Worm (Caenorhabditis elegans) whole organism, L2 larva: Measurements from ENCODE around the gene ldb-1.

Source experiments
- C34F6.9 ChIP-seq: fragments of 150-350 bp; optimal IDR thresholded peaks from 2 replicates; lab custom pipeline; 2014; ENCODE audit warnings: missing biosample characterization, missing genetic modification characterization
- F13H6.1 ChIP-seq: sonication (generic microtip); optimal IDR thresholded peaks from 2 replicates; lab custom pipeline; 2016; ENCODE audit warnings: missing genetic modification characterization, missing compliant biosample characterization
- R02D3.7 ChIP-seq: fragments of 150-350 bp; optimal IDR thresholded peaks from 2 replicates; lab custom pipeline; 2014; ENCODE audit warnings: missing biosample characterization, missing genetic modification characterization
- Y55F3AM.14 ChIP-seq: fragments of 200-800 bp; sonication (Bioruptor generic); optimal IDR thresholded peaks from 2 replicates; lab custom pipeline; 2018; ENCODE audit warnings: mild to moderate bottlenecking, missing genetic modification characterization, missing compliant biosample characterization
- ZK546.5 ChIP-seq: sonication (generic microtip); optimal IDR thresholded peaks from 2 replicates; lab custom pipeline; 2017; ENCODE audit warnings: missing biosample characterization, missing genetic modification characterization
- alr-1 ChIP-seq: fragments of 150-350 bp; optimal IDR thresholded peaks from 2 replicates; lab custom pipeline; 2014; ENCODE audit warnings: missing biosample characterization, missing genetic modification characterization
- aly-2 ChIP-seq: fragments of 150-350 bp; optimal IDR thresholded peaks from 2 replicates; lab custom pipeline; 2014; ENCODE audit warnings: missing biosample characterization, missing genetic modification characterization
- ama-1 ChIP-seq: fragments of 150-350 bp; optimal IDR thresholded peaks from 2 replicates; lab custom pipeline; 2018; ENCODE audit warnings: inconsistent platforms
- blmp-1 ChIP-seq: sonication (generic microtip); optimal IDR thresholded peaks from 2 replicates; lab custom pipeline; 2017; ENCODE audit warnings: missing genetic modification characterization, mild to moderate bottlenecking, missing compliant biosample characterization, antibody characterized with exemption, moderate library complexity; ENCODE audit not compliant: insufficient read depth
- ceh-16 ChIP-seq: fragments of 150-350 bp; optimal IDR thresholded peaks from 2 replicates; lab custom pipeline; 2014; ENCODE audit warnings: missing biosample characterization, missing genetic modification characterization
- ceh-82 ChIP-seq: fragments of 150-350 bp; optimal IDR thresholded peaks from 2 replicates; lab custom pipeline; 2014; ENCODE audit warnings: missing biosample characterization, missing genetic modification characterization
- crh-2 ChIP-seq: sonication (generic microtip); optimal IDR thresholded peaks from 2 replicates; lab custom pipeline; 2017; ENCODE audit warnings: missing biosample characterization, missing genetic modification characterization
- dmd-4 ChIP-seq: sonication (generic microtip); optimal IDR thresholded peaks from 2 replicates; lab custom pipeline; 2017; ENCODE audit warnings: missing biosample characterization, missing genetic modification characterization
- egl-27 ChIP-seq: sonication (generic microtip); optimal IDR thresholded peaks from 3 replicates; lab custom pipeline; 2017; ENCODE audit warnings: missing biosample characterization, missing genetic modification reagents, missing genetic modification characterization
- elt-1 ChIP-seq: fragments of 150-350 bp; optimal IDR thresholded peaks from 2 replicates; lab custom pipeline; 2014; ENCODE audit warnings: missing biosample characterization, missing genetic modification characterization
- elt-3 ChIP-seq: sonication (generic microtip); optimal IDR thresholded peaks from 2 replicates; lab custom pipeline; 2017; ENCODE audit warnings: missing biosample characterization, missing genetic modification characterization
- fos-1 ChIP-seq: fragments of 150-350 bp; optimal IDR thresholded peaks from 2 replicates; lab custom pipeline; 2014; ENCODE audit warnings: missing biosample characterization, missing genetic modification characterization
- gmeb-1 ChIP-seq: fragments of 150-350 bp; optimal IDR thresholded peaks from 2 replicates; lab custom pipeline; 2014; ENCODE audit warnings: missing biosample characterization, missing genetic modification characterization
- lin-11 ChIP-seq: fragments of 150-350 bp; sonication (generic microtip); optimal IDR thresholded peaks from 2 replicates; lab custom pipeline; 2014; ENCODE audit warnings: missing biosample characterization, missing genetic modification characterization, inconsistent platforms, mixed read lengths
- lin-13 ChIP-seq: fragments of 150-350 bp; optimal IDR thresholded peaks from 2 replicates; lab custom pipeline; 2014; ENCODE audit warnings: missing biosample characterization, missing genetic modification reagents, missing genetic modification characterization
- lin-39 ChIP-seq: fragments of 150-350 bp; optimal IDR thresholded peaks from 2 replicates; lab custom pipeline; 2014; ENCODE audit warnings: missing biosample characterization, missing genetic modification reagents, missing genetic modification characterization
- lsy-2 ChIP-seq, 2 experiments: fragments of 150-350 bp in 1 of 2; sonication (generic microtip) in 1 of 2; optimal IDR thresholded peaks; 2 replicates each; lab custom pipeline; 2014 to 2017; ENCODE audit warnings: missing biosample characterization in 2 of 2, missing genetic modification characterization in 2 of 2
- mab-5 ChIP-seq: fragments of 150-350 bp; optimal IDR thresholded peaks from 2 replicates; lab custom pipeline; 2014; ENCODE audit warnings: missing biosample characterization, missing genetic modification characterization
- mbf-1 ChIP-seq: sonication (generic microtip); optimal IDR thresholded peaks from 2 replicates; lab custom pipeline; 2017; ENCODE audit warnings: missing biosample characterization, missing genetic modification characterization
- mdl-1 ChIP-seq, 2 experiments: fragments of 150-350 bp in 1 of 2; sonication (generic microtip) in 1 of 2; optimal IDR thresholded peaks; 2 replicates each; lab custom pipeline; 2017; ENCODE audit warnings: missing biosample characterization in 2 of 2, missing genetic modification characterization in 2 of 2
- nhr-10 ChIP-seq: sonication (generic microtip); optimal IDR thresholded peaks from 2 replicates; lab custom pipeline; 2017; ENCODE audit warnings: missing biosample characterization, missing genetic modification characterization
- nhr-11 ChIP-seq: fragments of 150-350 bp; optimal IDR thresholded peaks from 2 replicates; lab custom pipeline; 2014; ENCODE audit warnings: missing biosample characterization, missing genetic modification characterization
- nhr-12 ChIP-seq: fragments of 150-350 bp; optimal IDR thresholded peaks from 2 replicates; lab custom pipeline; 2014; ENCODE audit warnings: missing biosample characterization, missing genetic modification characterization
- nhr-129 ChIP-seq: fragments of 150-350 bp; optimal IDR thresholded peaks from 2 replicates; lab custom pipeline; 2014; ENCODE audit warnings: missing biosample characterization, missing genetic modification characterization
- nhr-21 ChIP-seq: fragments of 150-350 bp; optimal IDR thresholded peaks from 2 replicates; lab custom pipeline; 2014; ENCODE audit warnings: missing biosample characterization, missing genetic modification characterization
- nhr-23 ChIP-seq: fragments of 150-350 bp; optimal IDR thresholded peaks from 2 replicates; lab custom pipeline; 2014; ENCODE audit warnings: missing biosample characterization, missing genetic modification reagents, missing genetic modification characterization
- nhr-237 ChIP-seq: fragments of 150-350 bp; optimal IDR thresholded peaks from 2 replicates; lab custom pipeline; 2014; ENCODE audit warnings: missing biosample characterization, missing genetic modification characterization
- nhr-25 ChIP-seq: fragments of 150-350 bp; sonication (generic microtip); optimal IDR thresholded peaks from 3 replicates; lab custom pipeline; 2014; ENCODE audit warnings: missing biosample characterization, missing genetic modification characterization
- nhr-6 ChIP-seq: fragments of 150-350 bp; optimal IDR thresholded peaks from 2 replicates; lab custom pipeline; 2014; ENCODE audit warnings: missing biosample characterization, missing genetic modification characterization
- nhr-77 ChIP-seq: fragments of 150-350 bp; optimal IDR thresholded peaks from 2 replicates; lab custom pipeline; 2014; ENCODE audit warnings: missing biosample characterization, missing genetic modification characterization
- peb-1 ChIP-seq: fragments of 150-350 bp; optimal IDR thresholded peaks from 2 replicates; lab custom pipeline; 2014; ENCODE audit warnings: missing biosample characterization, missing genetic modification characterization
- sem-4 ChIP-seq: fragments of 150-350 bp; optimal IDR thresholded peaks from 2 replicates; lab custom pipeline; 2014; ENCODE audit warnings: missing biosample characterization, missing genetic modification reagents, missing genetic modification characterization
- skn-1 ChIP-seq: sonication (generic microtip); optimal IDR thresholded peaks from 2 replicates; lab custom pipeline; 2017; ENCODE audit warnings: missing biosample characterization, missing genetic modification characterization
- sma-3 ChIP-seq: sonication (generic microtip); optimal IDR thresholded peaks from 2 replicates; lab custom pipeline; 2016; ENCODE audit warnings: missing genetic modification reagents, missing genetic modification characterization, missing compliant biosample characterization
- sma-9 ChIP-seq, 2 experiments: fragments of 150-350 bp in 1 of 2; sonication (generic microtip) in 1 of 2; optimal IDR thresholded peaks; 2 replicates each; lab custom pipeline; 2014 to 2016; ENCODE audit warnings: missing genetic modification characterization in 2 of 2, mild to moderate bottlenecking in 1 of 2, missing biosample characterization in 1 of 2, missing compliant biosample characterization in 1 of 2, missing genetic modification reagents in 1 of 2, moderate library complexity in 1 of 2
- snpc-4 ChIP-seq: fragments of 150-350 bp; optimal IDR thresholded peaks from 2 replicates; lab custom pipeline; 2014; ENCODE audit warnings: missing biosample characterization, missing genetic modification characterization
- unc-39 ChIP-seq: fragments of 150-350 bp; optimal IDR thresholded peaks from 2 replicates; lab custom pipeline; 2014; ENCODE audit warnings: missing biosample characterization, missing genetic modification characterization
- unc-55 ChIP-seq: fragments of 150-350 bp; sonication (generic microtip); optimal IDR thresholded peaks from 3 replicates; lab custom pipeline; 2014; ENCODE audit warnings: missing biosample characterization, missing genetic modification reagents, missing genetic modification characterization
- unc-62 ChIP-seq: fragments of 150-350 bp; optimal IDR thresholded peaks from 2 replicates; lab custom pipeline; 2014; ENCODE audit warnings: missing biosample characterization, missing genetic modification reagents, missing genetic modification characterization
- zag-1 ChIP-seq: fragments of 150-350 bp; optimal IDR thresholded peaks from 2 replicates; lab custom pipeline; 2014; ENCODE audit warnings: missing biosample characterization, missing genetic modification characterization
- ztf-1 ChIP-seq: fragments of 200-800 bp; sonication (Bioruptor generic); conservative IDR thresholded peaks from 2 replicates; pipeline ENCODE4 v1.3.6; 2022; ENCODE audit warnings: missing genetic modification characterization, missing compliant biosample characterization
- ztf-11 ChIP-seq: sonication (generic microtip); optimal IDR thresholded peaks from 2 replicates; lab custom pipeline; 2017; ENCODE audit warnings: missing biosample characterization, missing genetic modification characterization
- ztf-4 ChIP-seq: fragments of 150-350 bp; optimal IDR thresholded peaks from 2 replicates; lab custom pipeline; 2014; ENCODE audit warnings: missing biosample characterization, missing genetic modification characterization

ldb-1 gene

DNA sequence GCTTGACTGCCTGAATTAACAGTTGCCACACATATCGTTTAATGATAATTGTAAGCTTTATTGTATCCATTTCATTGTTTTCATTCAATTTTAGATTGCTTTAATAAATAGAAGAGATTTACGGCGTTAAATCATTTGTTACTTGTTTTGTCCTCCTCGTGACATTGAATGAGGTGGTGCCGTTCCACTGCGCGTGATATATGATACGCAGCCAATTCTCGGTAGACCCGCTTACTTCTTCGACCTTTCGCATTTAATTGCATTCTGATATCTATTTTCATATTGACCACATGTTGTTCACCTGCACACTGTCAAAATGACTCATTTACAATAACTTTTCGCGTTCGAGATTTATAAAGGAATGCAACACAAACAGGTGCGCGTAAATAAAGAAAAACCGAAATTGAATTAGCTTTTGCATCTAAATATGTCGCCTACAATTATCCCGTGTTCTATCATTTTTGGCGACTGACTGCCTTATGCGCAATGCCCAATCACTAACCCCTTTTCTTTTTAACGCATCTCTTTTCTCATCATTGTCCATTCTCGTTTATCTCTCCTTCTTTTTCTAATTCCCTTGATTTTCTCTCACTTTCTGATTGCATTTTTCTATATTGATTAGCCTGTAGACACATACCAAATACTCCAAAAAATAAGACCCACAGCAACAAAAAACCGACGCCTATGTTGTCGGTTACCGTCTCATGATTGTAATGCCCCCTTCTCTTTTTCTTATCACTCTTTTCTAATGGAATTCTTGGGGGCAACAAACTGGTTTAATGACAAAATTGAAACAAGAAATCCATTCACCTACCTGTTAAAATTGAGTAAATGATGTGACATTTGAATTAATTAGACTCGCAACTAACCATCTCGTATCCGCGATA lies 14.1 kb upstream of the ldb-1 start:
- TF ChIP-seq Y55F3AM.14 (GFP tag; lab: Kevin White, UChicago) (no peak), mab-5 (tag; lab: Kevin White, UChicago) (no peak), ceh-82 (tag; lab: Kevin White, UChicago) (no peak), nhr-25 (tag; lab: Kevin White, UChicago) (peak; percentile 43), nhr-12 (tag; lab: Kevin White, UChicago) (no peak), zag-1 (no peak), sem-4 (tag; lab: Kevin White, UChicago) (no peak), elt-3 (tag; lab: Kevin White, UChicago) (no peak), skn-1 (tag; lab: Kevin White, UChicago) (no peak), lsy-2 (tag; optimal IDR thresholded peaks at IDR 0.05; lab: Kevin White, UChicago) (no peak), nhr-129 (peak; percentile 0), fos-1 (tag; lab: Kevin White, UChicago) (no peak), lin-11 (tag; lab: Kevin White, UChicago) (no peak), unc-55 (GFP tag; lab: Kevin White, UChicago) (no peak), peb-1 (tag; lab: Kevin White, UChicago) (no peak), sma-3 (GFP tag; lab: Kevin White, UChicago) (peak; percentile 20), nhr-21 (tag; lab: Kevin White, UChicago) (peak; percentile 4), lin-13 (no peak), unc-62 (GFP tag; lab: Kevin White, UChicago) (peak; percentile 1), egl-27 (tag; lab: Kevin White, UChicago) (peak; percentile 35), blmp-1 (tag; lab: Kevin White, UChicago) (peak; percentile 21), nhr-237 (tag; lab: Kevin White, UChicago) (no peak), nhr-23 (tag; lab: Kevin White, UChicago) (no peak), nhr-77 (no peak), lin-39 (no peak), R02D3.7 (tag; lab: Kevin White, UChicago) (no peak), mbf-1 (no peak), gmeb-1 (tag; lab: Kevin White, UChicago) (peak; percentile 29), ceh-16 (no peak), dmd-4 (tag; lab: Kevin White, UChicago) (no peak), nhr-11 (tag; lab: Kevin White, UChicago) (no peak), nhr-10 (no peak), unc-39 (tag; lab: Kevin White, UChicago) (no peak), mdl-1 (tag; optimal IDR thresholded peaks at IDR 0.05; lab: Kevin White, UChicago) (no peak), sma-9 (GFP tag; optimal IDR thresholded peaks at IDR 0.05; lab: Kevin White, UChicago) (no peak), sma-9 (tag; optimal IDR thresholded peaks at IDR 0.05; lab: Kevin White, UChicago) (no peak), F13H6.1 (tag; lab: Kevin White, UChicago) (no peak), snpc-4 (tag; lab: Kevin White, UChicago) (no peak), aly-2 (tag; lab: Kevin White, UChicago) (no peak), ztf-4 (tag; lab: Kevin White, UChicago) (no peak), C34F6.9 (no peak), ztf-1 (GFP tag; lab: Robert Waterston, UW) (no peak), ama-1 (no peak), nhr-6 (tag; lab: Kevin White, UChicago) (no peak), elt-1 (tag; lab: Kevin White, UChicago) (no peak), ZK546.5 (no peak), ztf-11 (no peak), alr-1 (tag; lab: Kevin White, UChicago) (no peak), crh-2 (no peak)
